Fruit fly (Drosophila melanogaster): ENCODE measurements around the gene stumps.

stumps gene

dm6 chr3R:14608892-14609692, 32.1 kb downstream of the stumps start, which contains the start of gene CG14853:
Gene CG14853 (plus strand): TSS chr3R:14609642.
- TF ChIP-seq psq (GFP tag; optimal IDR thresholded peaks at IDR 0.05) = peak; percentile 18
- TF ChIP-seq brk (GFP tag; optimal IDR thresholded peaks at IDR 0.05) = no peak
- peak; percentile 30 for TF ChIP-seq OdsH (GFP tag; optimal IDR thresholded peaks at IDR 0.05)
- TF ChIP-seq jim (GFP tag; optimal IDR thresholded peaks at IDR 0.05) = no peak
- TF ChIP-seq CG32264 (GFP tag; optimal IDR thresholded peaks at IDR 0.05) = no peak
- TF ChIP-seq Sp1 (GFP tag; optimal IDR thresholded peaks at IDR 0.05) = peak; percentile 44
- TF ChIP-seq Vsx2 (GFP tag; optimal IDR thresholded peaks at IDR 0.05; ENCODE audit: partially characterized antibody) = no peak
- peak; percentile 56 for TF ChIP-seq HLH106 (tag; optimal IDR thresholded peaks at IDR 0.05)
- no peak for TF ChIP-seq tai (GFP tag; optimal IDR thresholded peaks at IDR 0.05)
- no peak for TF ChIP-seq dl (GFP tag; optimal IDR thresholded peaks at IDR 0.05; ENCODE audit: insufficient read depth in 1 of 2, partially characterized antibody in 2 of 2)
- TF ChIP-seq rgr (GFP tag; optimal IDR thresholded peaks at IDR 0.05) = peak; percentile 48
- no peak for TF ChIP-seq Abd-B (GFP tag; optimal IDR thresholded peaks at IDR 0.05)

dm6 chr3R:14622571-14622970, 45.6 kb downstream of the stumps start:
- TF ChIP-seq CrebA (GFP tag; optimal IDR thresholded peaks at IDR 0.05; ENCODE audit: borderline replicate concordance) (no peak), psq (GFP tag; optimal IDR thresholded peaks at IDR 0.05) (peak; percentile 21)

dm6 chr3R:14624088-14624619, 47.1 kb downstream of the stumps start:
- TF ChIP-seq Hnf4 (GFP tag; optimal IDR thresholded peaks at IDR 0.05) (peak; percentile 57), usp (GFP tag; optimal IDR thresholded peaks at IDR 0.05) (no peak), lola (GFP tag; optimal IDR thresholded peaks at IDR 0.05) (no peak), brk (GFP tag; optimal IDR thresholded peaks at IDR 0.05) (no peak), Dif (GFP tag; optimal IDR thresholded peaks at IDR 0.05; ENCODE audit: partially characterized antibody) (peak; percentile 36), woc (GFP tag; optimal IDR thresholded peaks at IDR 0.05) (peak; percentile 69), br (GFP tag; optimal IDR thresholded peaks at IDR 0.05) (peak; percentile 75), Jra (GFP tag; optimal IDR thresholded peaks at IDR 0.05) (no peak), CG32264 (GFP tag; optimal IDR thresholded peaks at IDR 0.05) (peak; percentile 5), Rel (GFP tag; optimal IDR thresholded peaks at IDR 0.05) (no peak), Rel (tag; optimal IDR thresholded peaks at IDR 0.05) (no peak), HLH106 (tag; optimal IDR thresholded peaks at IDR 0.05) (peak; percentile 64), CG9705 (GFP tag; optimal IDR thresholded peaks at IDR 0.05) (no peak), dmrt93B (GFP tag; optimal IDR thresholded peaks at IDR 0.05) (peak; percentile 60), Mio (GFP tag; optimal IDR thresholded peaks at IDR 0.05) (no peak), Dfd (GFP tag; optimal IDR thresholded peaks at IDR 0.05) (no peak), dl (GFP tag; optimal IDR thresholded peaks at IDR 0.05; ENCODE audit: insufficient read depth in 1 of 2, partially characterized antibody in 2 of 2) (peak; percentile 37 to 58), GATAd (GFP tag; optimal IDR thresholded peaks at IDR 0.05) (no peak), fru (GFP tag; optimal IDR thresholded peaks at IDR 0.05) (peak; percentile 83), OdsH (GFP tag; optimal IDR thresholded peaks at IDR 0.05) (peak; percentile 76), jim (GFP tag; optimal IDR thresholded peaks at IDR 0.05) (no peak), h (GFP tag; optimal IDR thresholded peaks at IDR 0.05) (peak; percentile 84), CrebA (GFP tag; optimal IDR thresholded peaks at IDR 0.05; ENCODE audit: borderline replicate concordance) (no peak), ey (GFP tag; optimal IDR thresholded peaks at IDR 0.05) (peak; percentile 78), Hr78 (GFP tag; optimal IDR thresholded peaks at IDR 0.05) (no peak), foxo (GFP tag; optimal IDR thresholded peaks at IDR 0.05) (peak in 1 of 2 experiments; percentile 75), psq (GFP tag; optimal IDR thresholded peaks at IDR 0.05) (peak; percentile 45), Sp1 (GFP tag; optimal IDR thresholded peaks at IDR 0.05) (peak; percentile 75), Vsx2 (GFP tag; optimal IDR thresholded peaks at IDR 0.05; ENCODE audit: partially characterized antibody) (no peak), Hr83 (GFP tag; optimal IDR thresholded peaks at IDR 0.05; ENCODE audit: poor library complexity, severe bottlenecking) (no peak), sv (GFP tag; optimal IDR thresholded peaks at IDR 0.05) (peak; percentile 11), rgr (GFP tag; optimal IDR thresholded peaks at IDR 0.05) (peak; percentile 80), sage (GFP tag; optimal IDR thresholded peaks at IDR 0.05) (peak; percentile 28), dsf (GFP tag; optimal IDR thresholded peaks at IDR 0.05; ENCODE audit: borderline replicate concordance) (peak; percentile 9)

Data from whole organism, wandering third instar larva.